Fruit fly (Drosophila melanogaster): ENCODE results near the gene Iru.

Gene Iru

dm6 chr3R:8970707-8971106 lies 35.5 kb upstream of the Iru start:
- TF ChIP-seq ttk (optimal IDR thresholded peaks at IDR 0.05), result no peak
- TF ChIP-seq insv (optimal IDR thresholded peaks at IDR 0.05), result no peak
- TF ChIP-seq Sin3A (optimal IDR thresholded peaks at IDR 0.05), result no peak
- TF ChIP-seq psq (optimal IDR thresholded peaks at IDR 0.05), result no peak
- no peak for TF ChIP-seq Myc (optimal IDR thresholded peaks at IDR 0.05)
- no peak for TF ChIP-seq h (optimal IDR thresholded peaks at IDR 0.05)

dm6 chr3R:8971794-8972193 lies 34.5 kb upstream of the Iru start:
- TF ChIP-seq Sin3A (optimal IDR thresholded peaks at IDR 0.05), result no peak
- no peak for TF ChIP-seq ttk (optimal IDR thresholded peaks at IDR 0.05)

- TF ChIP-seq h (optimal IDR thresholded peaks at IDR 0.05), result no peak
Observed at dm6 chr3R:8976073-8976593, 30.1 kb upstream of the Iru start.

dm6 chr3R:8978768-8979167 lies 27.5 kb upstream of the Iru start:
- TF ChIP-seq Sin3A (optimal IDR thresholded peaks at IDR 0.05), result no peak
- TF ChIP-seq Myc (optimal IDR thresholded peaks at IDR 0.05), result no peak
- no peak for TF ChIP-seq insv (optimal IDR thresholded peaks at IDR 0.05)
- TF ChIP-seq ttk (optimal IDR thresholded peaks at IDR 0.05), result no peak
- no peak for TF ChIP-seq psq (optimal IDR thresholded peaks at IDR 0.05)
- no peak for TF ChIP-seq h (optimal IDR thresholded peaks at IDR 0.05)

- TF ChIP-seq Myc (optimal IDR thresholded peaks at IDR 0.05) (no peak), Sin3A (optimal IDR thresholded peaks at IDR 0.05) (no peak), insv (optimal IDR thresholded peaks at IDR 0.05) (no peak), ttk (optimal IDR thresholded peaks at IDR 0.05) (no peak), psq (optimal IDR thresholded peaks at IDR 0.05) (no peak), h (optimal IDR thresholded peaks at IDR 0.05) (no peak)
Observed at dm6 chr3R:8979850-8980775, 26.1 kb upstream of the Iru start.

- TF ChIP-seq ttk (optimal IDR thresholded peaks at IDR 0.05) (no peak), h (optimal IDR thresholded peaks at IDR 0.05) (no peak), Myc (optimal IDR thresholded peaks at IDR 0.05) (no peak), psq (optimal IDR thresholded peaks at IDR 0.05) (no peak), Sin3A (optimal IDR thresholded peaks at IDR 0.05) (no peak), insv (optimal IDR thresholded peaks at IDR 0.05) (no peak)
Observed at dm6 chr3R:8980776-8981165, 25.5 kb upstream of the Iru start, which contains the start of gene CAHbeta. CAHbeta (plus strand) TSS chr3R:8980860.

DNA sequence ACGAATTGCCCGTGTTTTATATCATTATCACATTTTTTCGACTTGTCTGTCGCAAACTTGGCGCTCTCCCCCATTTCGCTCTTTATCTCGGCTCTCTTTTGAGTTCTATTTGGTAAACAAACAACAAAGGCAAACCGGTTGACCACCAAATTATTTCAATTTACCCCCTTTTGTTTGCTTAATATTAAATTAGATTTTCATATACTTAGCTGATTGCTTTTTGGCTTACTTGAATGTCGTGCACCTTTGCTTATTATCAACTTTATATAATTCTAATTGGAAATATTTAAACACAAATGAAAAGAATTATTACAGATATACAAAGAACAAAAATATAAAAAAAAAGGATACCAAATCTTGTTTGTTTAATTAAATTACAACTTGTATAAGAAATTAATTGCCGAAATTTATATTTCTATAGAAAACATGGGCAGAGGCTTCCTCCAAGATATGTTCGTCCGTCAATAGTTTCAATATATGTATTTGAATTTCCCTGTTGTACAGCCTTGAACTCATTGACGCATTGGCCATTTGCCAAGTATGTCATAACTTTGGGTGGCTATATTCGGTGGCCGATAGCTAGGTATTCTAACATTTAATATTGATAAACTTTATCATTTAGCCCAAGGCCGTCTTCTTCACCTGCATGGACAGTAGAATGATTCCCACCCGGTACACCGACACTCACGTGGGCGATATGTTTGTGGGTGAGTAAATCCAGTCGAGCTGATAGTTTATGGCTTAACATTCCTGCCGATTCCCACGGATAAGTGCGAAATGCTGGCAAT lies 24.9 kb upstream of the Iru start:
- TF ChIP-seq psq (optimal IDR thresholded peaks at IDR 0.05) (no peak), Myc (optimal IDR thresholded peaks at IDR 0.05) (no peak), Sin3A (optimal IDR thresholded peaks at IDR 0.05) (no peak), ttk (optimal IDR thresholded peaks at IDR 0.05) (no peak), insv (optimal IDR thresholded peaks at IDR 0.05) (no peak), h (optimal IDR thresholded peaks at IDR 0.05) (no peak)

DNA sequence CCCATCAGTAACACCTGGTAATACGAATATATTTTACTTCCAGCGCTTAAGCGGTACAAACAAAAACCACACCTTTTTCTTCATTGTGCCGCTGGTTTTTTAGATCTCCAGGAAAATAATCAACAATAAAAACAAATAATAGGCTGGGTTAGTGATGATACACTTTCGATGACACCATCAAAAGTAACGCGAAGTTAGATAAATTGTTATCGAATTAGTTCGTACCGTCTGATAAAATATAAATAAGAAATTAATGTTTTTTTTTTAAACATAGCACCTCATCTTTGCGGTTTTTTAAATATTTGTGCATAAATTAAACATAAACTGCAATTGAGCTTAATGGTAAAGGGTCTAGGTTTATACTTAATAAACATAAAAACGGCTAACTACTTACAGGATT lies 22.1 kb upstream of the Iru start, which contains the start of gene RagA-B:
TSS of gene RagA-B (minus strand) at position 175 of the 400 bp plus-strand sequence.
- TF ChIP-seq Sin3A (optimal IDR thresholded peaks at IDR 0.05) (no peak), psq (optimal IDR thresholded peaks at IDR 0.05) (no peak), ttk (optimal IDR thresholded peaks at IDR 0.05) (no peak), Myc (optimal IDR thresholded peaks at IDR 0.05) (no peak), insv (optimal IDR thresholded peaks at IDR 0.05) (no peak), h (optimal IDR thresholded peaks at IDR 0.05) (no peak)

dm6 chr3R:8984602-8985074 lies 21.6 kb upstream of the Iru start, which contains the start of gene CG11970:
CG11970 (plus strand) TSS chr3R:8984718.
- TF ChIP-seq Myc (optimal IDR thresholded peaks at IDR 0.05), result no peak
- no peak for TF ChIP-seq ttk (optimal IDR thresholded peaks at IDR 0.05)
- TF ChIP-seq insv (optimal IDR thresholded peaks at IDR 0.05), result no peak

DNA sequence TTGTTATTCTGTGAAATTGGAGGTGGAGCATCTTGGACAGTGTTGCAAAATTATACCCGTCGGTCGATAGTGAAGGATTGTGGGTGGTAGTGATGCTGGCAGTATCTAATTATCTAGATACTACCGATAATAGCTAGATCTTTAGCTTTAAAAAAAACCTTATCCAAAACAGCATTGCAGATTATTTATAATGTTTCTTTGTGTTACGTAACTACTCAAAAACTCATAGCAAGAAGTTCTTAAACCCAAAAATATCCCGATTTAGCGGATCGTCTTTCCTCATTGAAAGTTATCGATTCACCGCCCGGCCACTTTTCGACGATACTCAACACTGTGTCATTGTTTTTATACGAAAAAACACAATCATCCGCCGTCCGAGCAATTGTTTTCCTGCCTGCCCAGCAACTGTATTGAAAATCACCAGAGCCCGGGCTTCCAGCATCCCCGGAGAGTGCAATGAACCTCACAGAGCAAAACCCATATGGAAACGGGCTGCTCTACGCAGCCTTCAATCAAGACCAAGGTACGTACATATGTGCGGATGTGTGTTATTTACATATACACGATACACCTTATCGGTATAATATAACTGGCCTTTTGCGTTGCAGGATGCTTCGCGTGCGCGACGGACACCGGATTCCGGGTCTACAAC lies 13.2 kb upstream of the Iru start, which contains the start of gene CG11975:
TSS of gene CG11975 (plus strand) at position 326 of the 652 bp plus-strand sequence.
- TF ChIP-seq Sin3A (optimal IDR thresholded peaks at IDR 0.05) (no peak), insv (optimal IDR thresholded peaks at IDR 0.05) (no peak), h (optimal IDR thresholded peaks at IDR 0.05) (no peak), Myc (optimal IDR thresholded peaks at IDR 0.05) (no peak), ttk (optimal IDR thresholded peaks at IDR 0.05) (no peak), psq (optimal IDR thresholded peaks at IDR 0.05) (no peak)

- no peak for TF ChIP-seq Sin3A (optimal IDR thresholded peaks at IDR 0.05)
Observed at dm6 chr3R:8997397-8997796, 8.9 kb upstream of the Iru start, which contains the start of gene CG11977. CG11977 (plus strand) TSS chr3R:8997697.

- TF ChIP-seq ttk (optimal IDR thresholded peaks at IDR 0.05), result no peak
Observed at dm6 chr3R:8998243-8998642, 8.0 kb upstream of the Iru start.
